Fruit fly (Drosophila melanogaster): Measurements from ENCODE around the gene Sf3b5.

Sf3b5 gene

dm6 chr3R:9051937-9052680 lies 37.0 kb upstream of the Sf3b5 start, which contains the start of gene Kdm2 (continued):
- no peak for TF ChIP-seq bab2 (GFP tag; optimal IDR thresholded peaks at IDR 0.05)
- TF ChIP-seq zen (tag; optimal IDR thresholded peaks at IDR 0.05), result peak; percentile 18
- TF ChIP-seq CG4424 (GFP tag; optimal IDR thresholded peaks at IDR 0.05), result no peak
- no peak for TF ChIP-seq CG2202 (tag; optimal IDR thresholded peaks at IDR 0.05)
- TF ChIP-seq lab (GFP tag; optimal IDR thresholded peaks at IDR 0.05), result peak; percentile 45
- TF ChIP-seq peb (GFP tag; IDR thresholded peaks at IDR 0.05), result no peak
- TF ChIP-seq pho (GFP tag; optimal IDR thresholded peaks at IDR 0.05), result no peak
- no peak for TF ChIP-seq dpn (GFP tag; optimal IDR thresholded peaks at IDR 0.05)
- TF ChIP-seq Myb (GFP tag; optimal IDR thresholded peaks at IDR 0.05), result peak; percentile 89
- TF ChIP-seq CG14050 (GFP tag; IDR thresholded peaks at IDR 0.05), result no peak
- no peak for TF ChIP-seq CG8290 (GFP tag; optimal IDR thresholded peaks at IDR 0.05)
- TF ChIP-seq CG8290 (tag; optimal IDR thresholded peaks at IDR 0.05), result peak in 1 of 2 experiments; percentile 77
- TF ChIP-seq ems (GFP tag; optimal IDR thresholded peaks at IDR 0.05), result no peak
- TF ChIP-seq cwo (GFP tag; optimal IDR thresholded peaks at IDR 0.05), result no peak
- no peak for TF ChIP-seq Ssrp (tag; optimal IDR thresholded peaks at IDR 0.05)
- TF ChIP-seq sqz (GFP tag; optimal IDR thresholded peaks at IDR 0.05), result peak; percentile 85
- peak; percentile 55 for TF ChIP-seq CG7987 (GFP tag; optimal IDR thresholded peaks at IDR 0.05)
- peak; percentile 41 for TF ChIP-seq corto (GFP tag; optimal IDR thresholded peaks at IDR 0.05)
- peak; percentile 42 for TF ChIP-seq stwl (tag; optimal IDR thresholded peaks at IDR 0.05)
- TF ChIP-seq CG7928 (GFP tag; optimal IDR thresholded peaks at IDR 0.05), result no peak
- peak; percentile 52 for TF ChIP-seq B-H2 (GFP tag; optimal IDR thresholded peaks at IDR 0.05)
- peak; percentile 81 for TF ChIP-seq CG7271 (tag; optimal IDR thresholded peaks at IDR 0.05)
- peak; percentile 93 for TF ChIP-seq Jarid2 (GFP tag; optimal IDR thresholded peaks at IDR 0.05)
- no peak for TF ChIP-seq Fer2 (tag; optimal IDR thresholded peaks at IDR 0.05)
- TF ChIP-seq bbx (GFP tag; IDR thresholded peaks at IDR 0.05; ENCODE audit: partially characterized antibody), result no peak
- TF ChIP-seq CG1233 (GFP tag; optimal IDR thresholded peaks at IDR 0.05), result peak; percentile 30
- TF ChIP-seq jigr1 (GFP tag; IDR thresholded peaks at IDR 0.05), result no peak
- TF ChIP-seq CG17359 (tag; optimal IDR thresholded peaks at IDR 0.05), result peak; percentile 30
- peak in 1 of 2 experiments; percentile 10 for TF ChIP-seq bsh (GFP tag; optimal IDR thresholded peaks at IDR 0.05)
- TF ChIP-seq CG11723 (GFP tag; optimal IDR thresholded peaks at IDR 0.05), result no peak
- no peak for TF ChIP-seq rib (GFP tag; IDR thresholded peaks at IDR 0.05)
- TF ChIP-seq gfzf (GFP tag; optimal IDR thresholded peaks at IDR 0.05), result peak; percentile 78
- TF ChIP-seq CG16815 (GFP tag; optimal IDR thresholded peaks at IDR 0.05), result no peak
- TF ChIP-seq CG7839 (tag; optimal IDR thresholded peaks at IDR 0.05), result peak; percentile 31
- no peak for TF ChIP-seq CG10565 (GFP tag; optimal IDR thresholded peaks at IDR 0.05)
- no peak for TF ChIP-seq gce (GFP tag; IDR thresholded peaks at IDR 0.05)
- no peak for TF ChIP-seq Sox102F (GFP tag; optimal IDR thresholded peaks at IDR 0.05)
- no peak for TF ChIP-seq HLH3B (GFP tag; IDR thresholded peaks at IDR 0.05)
- TF ChIP-seq CG12155 (GFP tag; optimal IDR thresholded peaks at IDR 0.05), result peak; percentile 12
- no peak for TF ChIP-seq hth (optimal IDR thresholded peaks at IDR 0.05)
- TF ChIP-seq CG15479 (GFP tag; optimal IDR thresholded peaks at IDR 0.05), result no peak
- peak; percentile 65 for TF ChIP-seq trem (tag; optimal IDR thresholded peaks at IDR 0.05)
- TF ChIP-seq CG15514 (GFP tag; optimal IDR thresholded peaks at IDR 0.05), result peak; percentile 96
- peak; percentile 66 for TF ChIP-seq CG8924 (tag; optimal IDR thresholded peaks at IDR 0.05)
- no peak for TF ChIP-seq luna (GFP tag; optimal IDR thresholded peaks at IDR 0.05)
- no peak for TF ChIP-seq HmgD (GFP tag; optimal IDR thresholded peaks at IDR 0.05)
- peak; percentile 19 for TF ChIP-seq CG6813 (GFP tag; optimal IDR thresholded peaks at IDR 0.05)
- no peak for TF ChIP-seq pan (optimal IDR thresholded peaks at IDR 0.05)
- no peak for TF ChIP-seq pan (GFP tag; optimal IDR thresholded peaks at IDR 0.05 in 1 of 2, IDR thresholded peaks at IDR 0.05 in 1 of 2)
- TF ChIP-seq CG15073 (GFP tag; optimal IDR thresholded peaks at IDR 0.05), result no peak

Measured in whole organism, embryonic.